Worm (Caenorhabditis elegans) whole organism, mixed stage, embryonic: Measurements from ENCODE around the gene pycr-4.

Source experiments
- M03D4.4 ChIP-seq: sonication (generic microtip); optimal IDR thresholded peaks from 2 replicates; lab custom pipeline; 2017; ENCODE audit warnings: mild to moderate bottlenecking, missing genetic modification characterization, missing compliant biosample characterization
- bed-3 ChIP-seq: fragments of 200-800 bp; sonication (Bioruptor generic); optimal IDR thresholded peaks from 3 replicates; lab custom pipeline; 2018; ENCODE audit warnings: mild to moderate bottlenecking, missing genetic modification characterization, moderate library complexity, missing compliant biosample characterization
- blmp-1 ChIP-seq: fragments of 150-350 bp; optimal IDR thresholded peaks from 2 replicates; lab custom pipeline; 2014; ENCODE audit warnings: missing biosample characterization, missing genetic modification characterization
- ceh-39 ChIP-seq: fragments of 150-350 bp; optimal IDR thresholded peaks from 2 replicates; lab custom pipeline; 2014; ENCODE audit warnings: missing biosample characterization, missing genetic modification characterization
- ceh-43 ChIP-seq: fragments of 200-800 bp; sonication (Bioruptor generic); optimal IDR thresholded peaks from 2 replicates; lab custom pipeline; 2018; ENCODE audit warnings: mild to moderate bottlenecking, missing genetic modification characterization, moderate library complexity, missing compliant biosample characterization
- ceh-83 ChIP-seq: fragments of 200-800 bp; sonication (Bioruptor generic); optimal IDR thresholded peaks from 2 replicates; lab custom pipeline; 2018; ENCODE audit warnings: mild to moderate bottlenecking, missing genetic modification characterization, missing compliant biosample characterization
- ces-1 ChIP-seq: fragments of 150-350 bp; optimal IDR thresholded peaks from 2 replicates; lab custom pipeline; 2014; ENCODE audit warnings: missing biosample characterization, missing genetic modification reagents, missing genetic modification characterization
- cnd-1 ChIP-seq: fragments of 200-800 bp; sonication (Bioruptor generic); optimal IDR thresholded peaks from 2 replicates; lab custom pipeline; 2018; ENCODE audit warnings: mild to moderate bottlenecking, missing genetic modification characterization, missing compliant biosample characterization
- drap-1 ChIP-seq: fragments of 200-800 bp; sonication (Bioruptor generic); optimal IDR thresholded peaks from 3 replicates; lab custom pipeline; 2018; ENCODE audit warnings: mild to moderate bottlenecking, missing genetic modification characterization, missing compliant biosample characterization
- elt-1 ChIP-seq: sonication (generic microtip); optimal IDR thresholded peaks from 2 replicates; lab custom pipeline; 2017; ENCODE audit warnings: missing genetic modification characterization, mild to moderate bottlenecking, missing compliant biosample characterization, antibody characterized with exemption, moderate library complexity, borderline replicate concordance; ENCODE audit not compliant: insufficient read depth
- elt-3 ChIP-seq: fragments of 150-350 bp; optimal IDR thresholded peaks from 2 replicates; lab custom pipeline; 2014; ENCODE audit warnings: missing biosample characterization, missing genetic modification characterization
- flh-1 ChIP-seq: fragments of 200-800 bp; sonication (Bioruptor generic); optimal IDR thresholded peaks from 2 replicates; lab custom pipeline; 2018; ENCODE audit warnings: mild to moderate bottlenecking, missing genetic modification characterization, moderate library complexity, missing compliant biosample characterization
- ham-2 ChIP-seq: fragments of 200-800 bp; sonication (Bioruptor generic); optimal IDR thresholded peaks from 2 replicates; lab custom pipeline; 2018; ENCODE audit warnings: mild to moderate bottlenecking, missing genetic modification characterization, missing compliant biosample characterization
- hlh-1 ChIP-seq: fragments of 150-350 bp; optimal IDR thresholded peaks from 2 replicates; lab custom pipeline; 2014; ENCODE audit warnings: missing biosample characterization, missing genetic modification reagents, missing genetic modification characterization
- lin-13 ChIP-seq: fragments of 150-350 bp; optimal IDR thresholded peaks from 2 replicates; lab custom pipeline; 2014; ENCODE audit warnings: missing biosample characterization, missing genetic modification characterization
- lin-32 ChIP-seq: fragments of 200-800 bp; sonication (Bioruptor generic); optimal IDR thresholded peaks from 2 replicates; lab custom pipeline; 2018; ENCODE audit warnings: mild to moderate bottlenecking, missing genetic modification characterization, missing compliant biosample characterization
- lsy-2 ChIP-seq: fragments of 150-350 bp; optimal IDR thresholded peaks from 2 replicates; lab custom pipeline; 2014; ENCODE audit warnings: missing biosample characterization, missing genetic modification characterization
- mab-5 ChIP-seq: fragments of 150-350 bp; optimal IDR thresholded peaks from 2 replicates; lab custom pipeline; 2014; ENCODE audit warnings: missing biosample characterization, missing genetic modification characterization
- mep-1 ChIP-seq: fragments of 150-350 bp; optimal IDR thresholded peaks from 2 replicates; lab custom pipeline; 2017; ENCODE audit warnings: missing biosample characterization, missing genetic modification reagents, missing genetic modification characterization, inconsistent platforms
- mls-2 ChIP-seq: sonication (generic microtip); optimal IDR thresholded peaks from 2 replicates; lab custom pipeline; 2016; ENCODE audit warnings: mild to moderate bottlenecking, missing genetic modification characterization, moderate library complexity, missing compliant biosample characterization
- nhr-12 ChIP-seq: fragments of 150-350 bp; optimal IDR thresholded peaks from 2 replicates; lab custom pipeline; 2014; ENCODE audit warnings: missing biosample characterization, missing genetic modification characterization
- nhr-2 ChIP-seq: fragments of 150-350 bp; optimal IDR thresholded peaks from 2 replicates; lab custom pipeline; 2014; ENCODE audit warnings: missing biosample characterization, missing genetic modification characterization
- nhr-237 ChIP-seq: fragments of 150-350 bp; optimal IDR thresholded peaks from 2 replicates; lab custom pipeline; 2014; ENCODE audit warnings: missing biosample characterization, missing genetic modification characterization
- nhr-28 ChIP-seq: fragments of 150-350 bp; optimal IDR thresholded peaks from 2 replicates; lab custom pipeline; 2014; ENCODE audit warnings: missing biosample characterization, missing genetic modification characterization
- nhr-76 ChIP-seq: sonication (generic microtip); optimal IDR thresholded peaks from 2 replicates; lab custom pipeline; 2017; ENCODE audit warnings: missing biosample characterization, missing genetic modification characterization
- pha-4 ChIP-seq: fragments of 150-350 bp; optimal IDR thresholded peaks from 2 replicates; lab custom pipeline; 2018; ENCODE audit warnings: missing biosample characterization, missing genetic modification reagents, missing genetic modification characterization
- sem-2 ChIP-seq: fragments of 200-800 bp; sonication (Bioruptor generic); optimal IDR thresholded peaks from 2 replicates; lab custom pipeline; 2018; ENCODE audit warnings: mild to moderate bottlenecking, missing genetic modification characterization, missing compliant biosample characterization
- snpc-4 ChIP-seq: fragments of 150-350 bp; optimal IDR thresholded peaks from 2 replicates; lab custom pipeline; 2014; ENCODE audit warnings: missing biosample characterization, missing genetic modification characterization
- tbx-8 ChIP-seq: fragments of 200-800 bp; sonication (Bioruptor generic); optimal IDR thresholded peaks from 2 replicates; lab custom pipeline; 2018; ENCODE audit warnings: mild to moderate bottlenecking, missing genetic modification characterization, moderate library complexity, missing compliant biosample characterization
- unc-120 ChIP-seq: sonication (generic microtip); optimal IDR thresholded peaks from 2 replicates; lab custom pipeline; 2017; ENCODE audit warnings: missing genetic modification characterization, missing compliant biosample characterization; ENCODE audit not compliant: poor library complexity, severe bottlenecking
- unc-39 ChIP-seq: fragments of 150-350 bp; optimal IDR thresholded peaks from 2 replicates; lab custom pipeline; 2014; ENCODE audit warnings: missing biosample characterization, missing genetic modification characterization
- unc-62 ChIP-seq: fragments of 150-350 bp; optimal IDR thresholded peaks from 2 replicates; lab custom pipeline; 2014; ENCODE audit warnings: missing biosample characterization, missing genetic modification reagents, missing genetic modification characterization
- zip-8 ChIP-seq: fragments of 150-350 bp; optimal IDR thresholded peaks from 2 replicates; lab custom pipeline; 2014; ENCODE audit warnings: missing biosample characterization, missing genetic modification characterization
- ztf-11 ChIP-seq: fragments of 150-350 bp; optimal IDR thresholded peaks from 2 replicates; lab custom pipeline; 2014; ENCODE audit warnings: missing biosample characterization, missing genetic modification characterization

Gene pycr-4

DNA sequence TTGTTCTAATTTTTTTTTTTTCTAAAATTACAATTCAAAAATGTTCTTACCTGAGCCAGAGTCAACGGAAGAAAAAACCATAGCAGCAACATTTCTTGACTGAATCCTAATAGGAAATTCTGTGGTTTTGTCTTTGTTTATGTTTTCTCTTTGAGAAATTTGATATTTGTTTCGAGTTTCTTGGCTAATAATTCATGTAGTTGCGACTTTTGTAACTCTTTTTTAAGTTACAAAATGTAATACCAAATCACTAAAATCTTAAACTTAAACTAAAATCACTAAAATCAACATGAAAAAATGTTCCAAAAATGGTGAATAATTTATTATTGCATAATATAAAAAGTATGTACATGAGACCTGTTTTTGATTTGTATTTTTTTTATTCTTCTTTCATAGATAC is 20.7 kb upstream of the pycr-4 start, which contains the start of gene egas-4:
Gene egas-4 (minus strand): TSS at position 101 of the 400 bp plus-strand sequence.
- TF ChIP-seq tbx-8 (GFP tag; lab: Kevin White, UChicago) = no peak
- no peak for TF ChIP-seq snpc-4 (tag; lab: Kevin White, UChicago)
- TF ChIP-seq mab-5 = no peak
- TF ChIP-seq flh-1 = no peak
- TF ChIP-seq cnd-1 (tag; lab: Kevin White, UChicago) = no peak
- no peak for TF ChIP-seq ham-2 (GFP tag; lab: Kevin White, UChicago)
- TF ChIP-seq M03D4.4 = no peak
- no peak for TF ChIP-seq ztf-11 (tag; lab: Kevin White, UChicago)
- TF ChIP-seq nhr-12 (tag; lab: Kevin White, UChicago) = no peak
- no peak for TF ChIP-seq lin-13
- TF ChIP-seq lin-32 (GFP tag; lab: Kevin White, UChicago) = no peak
- TF ChIP-seq ceh-39 (tag; lab: Kevin White, UChicago) = no peak
- TF ChIP-seq nhr-28 (tag; lab: Kevin White, UChicago) = no peak
- no peak for TF ChIP-seq sem-2
- TF ChIP-seq ceh-83 (GFP tag; lab: Kevin White, UChicago) = no peak

ce11 chrIV:7497205-7497604 is 20.1 kb upstream of the pycr-4 start:
- TF ChIP-seq unc-39 (tag; lab: Kevin White, UChicago) = no peak
- TF ChIP-seq nhr-2 (tag; lab: Kevin White, UChicago) = no peak
- no peak for TF ChIP-seq ceh-39 (tag; lab: Kevin White, UChicago)
- TF ChIP-seq, all 35 proteins: peak for 0

- TF ChIP-seq ceh-39 (tag; lab: Kevin White, UChicago) (no peak), ceh-83 (GFP tag; lab: Kevin White, UChicago) (no peak), bed-3 (GFP tag; lab: Kevin White, UChicago) (no peak), lin-13 (no peak), lin-32 (GFP tag; lab: Kevin White, UChicago) (no peak), ces-1 (GFP tag; lab: Kevin White, UChicago) (no peak), unc-120 (tag; lab: Kevin White, UChicago) (no peak), ztf-11 (tag; lab: Kevin White, UChicago) (no peak), unc-62 (GFP tag; lab: Kevin White, UChicago) (no peak), ceh-43 (GFP tag; lab: Kevin White, UChicago) (no peak), mep-1 (tag; lab: Kevin White, UChicago) (no peak), nhr-237 (no peak), mls-2 (tag; lab: Kevin White, UChicago) (no peak)
Measured at ce11 chrIV:7491464-7491863, 14.4 kb upstream of the pycr-4 start, which contains the start of gene F55G1.1. F55G1.1 (plus strand) TSS chrIV:7491764.

DNA sequence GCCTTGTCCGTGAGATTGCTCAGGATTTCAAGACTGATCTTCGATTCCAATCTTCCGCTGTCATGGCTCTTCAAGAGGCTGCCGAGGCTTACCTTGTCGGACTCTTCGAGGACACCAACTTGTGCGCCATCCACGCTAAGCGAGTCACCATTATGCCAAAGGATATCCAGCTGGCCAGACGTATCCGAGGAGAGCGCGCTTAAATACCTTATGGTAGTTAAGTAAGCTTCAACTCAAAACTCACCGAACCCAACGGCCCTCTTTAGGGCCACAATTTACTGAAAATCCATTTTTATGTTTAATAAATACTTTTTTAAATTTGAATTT is 11.3 kb upstream of the pycr-4 start:
- TF ChIP-seq ceh-43 (GFP tag; lab: Kevin White, UChicago) (no peak), blmp-1 (tag; lab: Kevin White, UChicago) (no peak), M03D4.4 (no peak), nhr-28 (tag; lab: Kevin White, UChicago) (no peak), unc-120 (tag; lab: Kevin White, UChicago) (no peak)

DNA sequence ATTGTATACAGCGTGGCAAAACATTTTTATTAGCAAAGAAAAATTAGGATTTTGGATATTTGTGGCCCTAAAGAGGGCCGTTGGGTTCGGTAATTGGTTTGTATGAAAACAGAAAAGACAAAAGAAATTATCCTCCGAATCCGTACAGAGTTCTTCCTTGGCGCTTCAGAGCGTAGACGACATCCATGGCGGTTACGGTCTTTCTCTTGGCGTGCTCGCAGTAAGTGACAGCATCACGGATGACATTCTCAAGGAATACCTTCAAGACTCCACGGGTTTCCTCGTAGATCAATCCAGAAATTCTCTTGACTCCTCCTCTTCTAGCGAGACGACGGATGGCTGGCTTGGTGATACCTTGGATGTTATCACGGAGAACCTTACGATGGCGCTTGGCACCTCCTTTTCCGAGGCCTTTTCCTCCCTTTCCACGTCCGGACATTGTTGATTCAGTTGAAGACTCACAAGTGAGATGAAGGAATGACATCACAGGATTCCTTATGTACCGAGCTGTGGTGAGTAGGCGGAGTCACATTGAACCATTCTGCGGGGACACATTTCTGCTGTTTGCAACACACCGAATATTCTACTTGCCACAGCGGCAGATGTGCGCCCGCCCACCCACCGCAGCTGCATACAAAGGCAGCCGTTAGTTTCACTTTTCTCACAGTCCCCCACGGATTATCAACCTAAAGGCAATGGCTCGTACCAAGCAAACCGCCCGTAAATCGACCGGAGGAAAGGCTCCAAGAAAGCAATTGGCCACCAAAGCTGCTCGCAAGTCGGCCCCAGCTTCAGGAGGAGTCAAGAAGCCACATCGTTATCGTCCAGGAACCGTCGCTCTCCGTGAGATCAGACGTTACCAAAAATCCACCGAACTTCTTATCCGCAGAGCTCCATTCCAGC is 10.7 kb upstream of the pycr-4 start, which contains the start of the genes his-60 and his-59:
Gene his-60 (minus strand): TSS at position 439 of the 903 bp plus-strand sequence.
Gene his-59 (plus strand): TSS at position 696 of the 903 bp plus-strand sequence.
- TF ChIP-seq drap-1 (peak; percentile 63), snpc-4 (tag; lab: Kevin White, UChicago) (no peak), cnd-1 (tag; lab: Kevin White, UChicago) (peak; percentile 92), ces-1 (GFP tag; lab: Kevin White, UChicago) (peak; percentile 6), zip-8 (tag; lab: Kevin White, UChicago) (no peak), ztf-11 (tag; lab: Kevin White, UChicago) (peak; percentile 93), M03D4.4 (peak; percentile 77), nhr-76 (tag; lab: Kevin White, UChicago) (no peak), ceh-39 (tag; lab: Kevin White, UChicago) (peak; percentile 80), mls-2 (tag; lab: Kevin White, UChicago) (peak; percentile 52), nhr-2 (tag; lab: Kevin White, UChicago) (peak; percentile 51), tbx-8 (GFP tag; lab: Kevin White, UChicago) (peak; percentile 26), elt-1 (no peak), unc-39 (tag; lab: Kevin White, UChicago) (peak; percentile 24), lin-32 (GFP tag; lab: Kevin White, UChicago) (peak; percentile 84), lsy-2 (tag; lab: Kevin White, UChicago) (peak; percentile 24), mep-1 (tag; lab: Kevin White, UChicago) (peak; percentile 70), ceh-83 (GFP tag; lab: Kevin White, UChicago) (peak; percentile 83), unc-62 (GFP tag; lab: Kevin White, UChicago) (peak; percentile 25), nhr-237 (no peak), bed-3 (GFP tag; lab: Kevin White, UChicago) (no peak), ceh-43 (GFP tag; lab: Kevin White, UChicago) (peak; percentile 48), lin-13 (peak; percentile 97), ham-2 (GFP tag; lab: Kevin White, UChicago) (no peak), elt-3 (tag; lab: Kevin White, UChicago) (no peak), nhr-12 (tag; lab: Kevin White, UChicago) (peak; percentile 53), hlh-1 (tag; lab: Kevin White, UChicago) (no peak), nhr-28 (tag; lab: Kevin White, UChicago) (no peak), sem-2 (peak; percentile 63), flh-1 (no peak), unc-120 (tag; lab: Kevin White, UChicago) (no peak), mab-5 (no peak), pha-4 (peak; percentile 88)
